Worm (Caenorhabditis elegans) whole organism, L1 larva: ENCODE data around the gene acs-18.

Source experiments
- C04F5.9 ChIP-seq: sonication (generic microtip); optimal IDR thresholded peaks from 2 replicates; lab custom pipeline; 2016; ENCODE audit warnings: missing genetic modification characterization, missing compliant biosample characterization
- C16A3.4 ChIP-seq: fragments of 150-350 bp; optimal IDR thresholded peaks from 2 replicates; lab custom pipeline; 2014; ENCODE audit warnings: missing biosample characterization, missing genetic modification characterization
- F16B12.6 ChIP-seq: fragments of 150-350 bp; optimal IDR thresholded peaks from 2 replicates; lab custom pipeline; 2014; ENCODE audit warnings: missing biosample characterization, missing genetic modification characterization
- aly-2 ChIP-seq: fragments of 150-350 bp; optimal IDR thresholded peaks from 2 replicates; lab custom pipeline; 2014; ENCODE audit warnings: missing biosample characterization, missing genetic modification characterization
- blmp-1 ChIP-seq: fragments of 150-350 bp; optimal IDR thresholded peaks from 2 replicates; lab custom pipeline; 2014; ENCODE audit warnings: missing biosample characterization, missing genetic modification characterization
- ceh-82 ChIP-seq, 3 experiments: fragments of 150-350 bp in 1 of 3; sonication (generic microtip) in 2 of 3; optimal IDR thresholded peaks; 2 replicates each; lab custom pipeline; 2014 to 2017; ENCODE audit warnings: missing biosample characterization in 3 of 3, missing genetic modification characterization in 3 of 3
- ceh-88 ChIP-seq: fragments of 200-800 bp; sonication (Bioruptor generic); IDR thresholded peaks from 2 replicates; pipeline ENCODE4 v1.3.6; 2022; ENCODE audit warnings: missing genetic modification characterization, missing compliant biosample characterization
- ceh-90 ChIP-seq: sonication (generic microtip); optimal IDR thresholded peaks from 2 replicates; lab custom pipeline; 2016; ENCODE audit warnings: missing genetic modification characterization, missing compliant biosample characterization
- ces-1 ChIP-seq: fragments of 150-350 bp; optimal IDR thresholded peaks from 2 replicates; lab custom pipeline; 2014; ENCODE audit warnings: missing biosample characterization, missing genetic modification reagents, missing genetic modification characterization
- dpl-1 ChIP-seq, 3 experiments: fragments of 150-350 bp in 2 of 3; sonication (generic microtip) in 1 of 3; optimal IDR thresholded peaks; 2 replicates each; lab custom pipeline; 2014 to 2017; ENCODE audit warnings: missing biosample characterization in 3 of 3, missing genetic modification characterization in 3 of 3, missing genetic modification reagents in 3 of 3
- dsc-1 ChIP-seq: sonication (generic microtip); optimal IDR thresholded peaks from 2 replicates; lab custom pipeline; 2016; ENCODE audit warnings: mild to moderate bottlenecking, missing genetic modification characterization, missing compliant biosample characterization
- efl-1 ChIP-seq, 4 experiments: fragments of 150-350 bp; optimal IDR thresholded peaks in 3 of 4; peaks in 1 of 4; 1 replicate in 1 of 4; 2 replicates in 3 of 4; lab custom pipeline; 2014; ENCODE audit warnings: missing biosample characterization in 2 of 4, missing genetic modification characterization in 2 of 4, missing genetic modification reagents in 2 of 4
- efl-3 ChIP-seq: fragments of 200-800 bp; sonication (Bioruptor generic); optimal IDR thresholded peaks from 2 replicates; lab custom pipeline; 2018; ENCODE audit warnings: mild to moderate bottlenecking, missing genetic modification characterization, missing compliant biosample characterization
- egl-27 ChIP-seq, 2 experiments: fragments of 150-350 bp in 1 of 2; sonication (generic microtip); optimal IDR thresholded peaks; 3 replicates each; lab custom pipeline; 2017 to 2018; ENCODE audit warnings: missing biosample characterization in 2 of 2, missing genetic modification characterization in 2 of 2, missing genetic modification reagents in 2 of 2
- elt-2 ChIP-seq: sonication (generic microtip); optimal IDR thresholded peaks from 2 replicates; lab custom pipeline; 2016; ENCODE audit warnings: missing genetic modification characterization, mild to moderate bottlenecking, inconsistent platforms, missing compliant biosample characterization, missing genetic modification reagents
- ets-5 ChIP-seq: fragments of 200-800 bp; sonication (Bioruptor generic); IDR thresholded peaks from 2 replicates; pipeline ENCODE4 v1.3.6; 2022; ENCODE audit warnings: missing genetic modification characterization, missing compliant biosample characterization
- fkh-10 ChIP-seq: sonication (generic microtip); optimal IDR thresholded peaks from 2 replicates; lab custom pipeline; 2017; ENCODE audit warnings: missing biosample characterization, missing genetic modification reagents, missing genetic modification characterization
- fkh-4 ChIP-seq: sonication (generic microtip); optimal IDR thresholded peaks from 2 replicates; lab custom pipeline; 2016; ENCODE audit warnings: missing compliant biosample characterization, missing genetic modification characterization, borderline replicate concordance
- fkh-8 ChIP-seq: sonication (generic microtip); optimal IDR thresholded peaks from 2 replicates; lab custom pipeline; 2016; ENCODE audit warnings: mild to moderate bottlenecking, missing genetic modification characterization, missing compliant biosample characterization
- fos-1 ChIP-seq: fragments of 150-350 bp; optimal IDR thresholded peaks from 2 replicates; lab custom pipeline; 2014; ENCODE audit warnings: missing biosample characterization, missing genetic modification characterization
- hlh-17 ChIP-seq: fragments of 200-800 bp; sonication (Bioruptor generic); optimal IDR thresholded peaks from 2 replicates; lab custom pipeline; 2018; ENCODE audit warnings: missing genetic modification characterization, mild to moderate bottlenecking, missing compliant biosample characterization, moderate library complexity, borderline replicate concordance
- hlh-4 ChIP-seq: sonication (generic microtip); optimal IDR thresholded peaks from 2 replicates; lab custom pipeline; 2016; ENCODE audit warnings: mild to moderate bottlenecking, missing genetic modification characterization, missing compliant biosample characterization
- hpl-2 ChIP-seq: fragments of 150-350 bp; optimal IDR thresholded peaks from 2 replicates; lab custom pipeline; 2014; ENCODE audit warnings: missing biosample characterization, missing genetic modification reagents, missing genetic modification characterization
- isw-1 ChIP-seq: fragments of 200-800 bp; sonication (Bioruptor generic); IDR thresholded peaks from 2 replicates; pipeline ENCODE4 v1.3.6; 2022; ENCODE audit warnings: missing genetic modification characterization, missing compliant biosample characterization
- lin-13 ChIP-seq: fragments of 150-350 bp; optimal IDR thresholded peaks from 2 replicates; lab custom pipeline; 2014; ENCODE audit warnings: missing biosample characterization, missing genetic modification reagents, missing genetic modification characterization
- lin-14 ChIP-seq: fragments of 200-800 bp; sonication (Bioruptor generic); optimal IDR thresholded peaks from 2 replicates; lab custom pipeline; 2018; ENCODE audit warnings: mild to moderate bottlenecking, missing genetic modification characterization, moderate library complexity, missing compliant biosample characterization
- lin-35 ChIP-seq, 2 experiments: fragments of 150-350 bp; optimal IDR thresholded peaks; 2 replicates each; lab custom pipeline; 2014; ENCODE audit warnings: missing biosample characterization in 2 of 2, missing genetic modification characterization in 2 of 2, missing genetic modification reagents in 2 of 2
- lir-3 ChIP-seq: sonication (generic microtip); optimal IDR thresholded peaks from 2 replicates; lab custom pipeline; 2016; ENCODE audit warnings: mild to moderate bottlenecking, missing genetic modification characterization, moderate library complexity, missing compliant biosample characterization; ENCODE audit not compliant: poor library complexity
- mab-9 ChIP-seq: fragments of 200-800 bp; sonication (Bioruptor generic); IDR thresholded peaks from 2 replicates; pipeline ENCODE4 v1.3.6; 2022; ENCODE audit warnings: missing genetic modification reagents, missing genetic modification characterization, missing compliant biosample characterization
- mdl-1 ChIP-seq, 2 experiments: fragments of 150-350 bp; optimal IDR thresholded peaks; 2 replicates each; lab custom pipeline; 2014 to 2017; ENCODE audit warnings: missing biosample characterization in 2 of 2, missing genetic modification characterization in 2 of 2, inconsistent platforms in 1 of 2
- mef-2 ChIP-seq: fragments of 150-350 bp; optimal IDR thresholded peaks from 2 replicates; lab custom pipeline; 2014; ENCODE audit warnings: missing biosample characterization, missing genetic modification characterization
- mep-1 ChIP-seq: fragments of 150-350 bp; optimal IDR thresholded peaks from 2 replicates; lab custom pipeline; 2014; ENCODE audit warnings: missing biosample characterization, missing genetic modification characterization
- nhr-12 ChIP-seq: sonication (generic microtip); optimal IDR thresholded peaks from 2 replicates; lab custom pipeline; 2017; ENCODE audit warnings: missing biosample characterization, missing genetic modification characterization
- nhr-20 ChIP-seq: sonication (generic microtip); optimal IDR thresholded peaks from 2 replicates; lab custom pipeline; 2016; ENCODE audit warnings: mild to moderate bottlenecking, missing genetic modification characterization, missing compliant biosample characterization
- nhr-237 ChIP-seq: fragments of 150-350 bp; optimal IDR thresholded peaks from 2 replicates; lab custom pipeline; 2014; ENCODE audit warnings: missing biosample characterization, missing genetic modification characterization
- nhr-71 ChIP-seq: sonication (generic microtip); optimal IDR thresholded peaks from 2 replicates; lab custom pipeline; 2016; ENCODE audit warnings: mild to moderate bottlenecking, missing genetic modification characterization, moderate library complexity, missing compliant biosample characterization
- nhr-76 ChIP-seq: sonication (generic microtip); optimal IDR thresholded peaks from 2 replicates; lab custom pipeline; 2017; ENCODE audit warnings: missing biosample characterization, missing genetic modification characterization
- nhr-77 ChIP-seq: fragments of 150-350 bp; optimal IDR thresholded peaks from 2 replicates; lab custom pipeline; 2014; ENCODE audit warnings: missing biosample characterization, missing genetic modification characterization
- pag-3 ChIP-seq: sonication (generic microtip); optimal IDR thresholded peaks from 2 replicates; lab custom pipeline; 2017; ENCODE audit warnings: missing genetic modification characterization, mild to moderate bottlenecking, missing compliant biosample characterization, antibody characterized with exemption, borderline replicate concordance; ENCODE audit not compliant: insufficient read depth
- pqm-1 ChIP-seq: sonication (generic microtip); optimal IDR thresholded peaks from 3 replicates; lab custom pipeline; 2017; ENCODE audit warnings: missing biosample characterization, missing genetic modification characterization
- rnt-1 ChIP-seq: sonication (generic microtip); optimal IDR thresholded peaks from 2 replicates; lab custom pipeline; 2016; ENCODE audit warnings: mild to moderate bottlenecking, missing genetic modification characterization, moderate library complexity, missing compliant biosample characterization
- snpc-4 ChIP-seq: fragments of 150-350 bp; optimal IDR thresholded peaks from 2 replicates; lab custom pipeline; 2014; ENCODE audit warnings: missing biosample characterization, missing genetic modification characterization
- snu-23 ChIP-seq: sonication (generic microtip); optimal IDR thresholded peaks from 2 replicates; lab custom pipeline; 2016; ENCODE audit warnings: missing genetic modification characterization, missing compliant biosample characterization
- sox-4 ChIP-seq: sonication (generic microtip); optimal IDR thresholded peaks from 2 replicates; lab custom pipeline; 2016; ENCODE audit warnings: missing genetic modification characterization, missing compliant biosample characterization
- tbx-2 ChIP-seq: sonication (generic microtip); optimal IDR thresholded peaks from 2 replicates; lab custom pipeline; 2016; ENCODE audit warnings: missing genetic modification characterization, missing compliant biosample characterization
- tlp-1 ChIP-seq: fragments of 150-350 bp; optimal IDR thresholded peaks from 2 replicates; lab custom pipeline; 2014; ENCODE audit warnings: missing biosample characterization, missing genetic modification characterization
- unc-130 ChIP-seq: fragments of 150-350 bp; optimal IDR thresholded peaks from 2 replicates; lab custom pipeline; 2017; ENCODE audit warnings: missing biosample characterization, missing genetic modification characterization, inconsistent platforms
- unc-30 ChIP-seq: sonication (generic microtip); optimal IDR thresholded peaks from 2 replicates; lab custom pipeline; 2017; ENCODE audit warnings: missing biosample characterization, missing genetic modification characterization
- vab-15 ChIP-seq: sonication (generic microtip); optimal IDR thresholded peaks from 2 replicates; lab custom pipeline; 2017; ENCODE audit warnings: missing genotype, mild to moderate bottlenecking, missing genetic modification characterization, missing compliant biosample characterization
- ztf-4 ChIP-seq: fragments of 150-350 bp; optimal IDR thresholded peaks from 2 replicates; lab custom pipeline; 2014; ENCODE audit warnings: missing biosample characterization, missing genetic modification characterization

acs-18 gene

DNA sequence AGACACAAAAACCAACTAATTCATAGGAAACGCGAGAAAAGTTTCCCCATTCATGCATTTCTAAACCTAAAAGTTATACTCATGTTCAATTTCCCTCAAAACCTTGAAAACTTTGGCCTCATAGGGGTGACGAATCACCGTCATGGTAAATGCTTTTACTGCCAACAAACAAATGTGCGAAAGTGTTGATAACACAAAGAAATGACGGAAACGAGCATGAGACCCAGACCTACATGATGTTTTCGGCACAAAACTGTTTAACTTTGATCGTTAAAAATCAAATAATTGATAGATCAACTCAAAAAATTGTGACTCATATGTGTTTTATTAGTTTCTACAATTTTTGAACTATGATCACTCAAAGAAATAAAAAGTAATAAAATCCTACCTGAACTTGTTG lies 18.4 kb upstream of the acs-18 start:
- no peak for TF ChIP-seq nhr-20
- peak in 1 of 2 experiments; percentile 17 for TF ChIP-seq mdl-1 (tag; optimal IDR thresholded peaks at IDR 0.05; lab: Kevin White, UChicago)
- peak in 1 of 2 experiments; percentile 26 for TF ChIP-seq lin-35 (GFP tag; optimal IDR thresholded peaks at IDR 0.05; lab: Kevin White, UChicago)
- TF ChIP-seq lin-14: peak; percentile 45
- no peak for TF ChIP-seq vab-15 (tag; lab: Kevin White, UChicago)
- TF ChIP-seq elt-2: peak; percentile 71
- no peak for TF ChIP-seq hpl-2 (GFP tag; lab: Kevin White, UChicago)
- no peak for TF ChIP-seq nhr-71 (tag; lab: Kevin White, UChicago)
- peak; percentile 29 for TF ChIP-seq nhr-77 (tag; lab: Kevin White, UChicago)
- TF ChIP-seq unc-30 (tag; lab: Kevin White, UChicago): no peak
- peak; percentile 32 for TF ChIP-seq fkh-8 (tag; lab: Kevin White, UChicago)
- no peak for TF ChIP-seq efl-1 (optimal IDR thresholded peaks at IDR 0.05; lab: Kevin White, UChicago)
- peak in 1 of 2 experiments; percentile 22 for TF ChIP-seq efl-1 (GFP tag; optimal IDR thresholded peaks at IDR 0.05 in 1 of 2; lab: Kevin White, UChicago)
- TF ChIP-seq hlh-4 (tag; lab: Kevin White, UChicago): no peak

DNA sequence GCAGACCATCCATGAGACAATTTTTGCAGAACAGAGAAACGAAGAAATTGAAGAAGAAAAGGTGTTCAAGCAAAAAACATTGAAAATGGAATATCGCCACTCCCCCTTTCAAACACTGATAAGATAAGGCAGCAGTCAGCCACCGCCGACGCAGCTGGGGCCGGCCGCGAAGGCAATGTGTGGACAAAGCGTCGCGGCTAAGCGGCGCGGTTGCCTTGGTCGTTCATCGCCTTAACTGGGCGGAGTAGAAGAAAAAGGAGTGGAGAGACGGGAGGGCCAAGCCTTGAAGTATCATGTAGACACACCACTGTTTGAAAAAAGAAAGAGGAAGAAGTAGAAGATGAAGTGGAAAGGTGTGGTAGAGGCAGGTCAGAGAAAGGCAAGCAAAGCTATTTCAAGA lies 17.5 kb upstream of the acs-18 start:
- TF ChIP-seq rnt-1 (tag; lab: Kevin White, UChicago): no peak
- TF ChIP-seq fkh-10 (GFP tag; lab: Kevin White, UChicago): peak; percentile 15
- no peak for TF ChIP-seq nhr-237
- TF ChIP-seq tlp-1: no peak
- TF ChIP-seq pqm-1 (tag; lab: Kevin White, UChicago): no peak
- TF ChIP-seq mep-1 (tag; lab: Kevin White, UChicago): no peak
- TF ChIP-seq ceh-90 (tag; lab: Kevin White, UChicago): no peak
- no peak for TF ChIP-seq hlh-17 (GFP tag; lab: Kevin White, UChicago)
- no peak for TF ChIP-seq dpl-1 (GFP tag; optimal IDR thresholded peaks at IDR 0.05; lab: Kevin White, UChicago)
- TF ChIP-seq egl-27 (tag; optimal IDR thresholded peaks at IDR 0.05; lab: Kevin White, UChicago): no peak
- no peak for TF ChIP-seq isw-1
- TF ChIP-seq ztf-4 (tag; lab: Kevin White, UChicago): no peak
- TF ChIP-seq ceh-82 (tag; optimal IDR thresholded peaks at IDR 0.05; lab: Kevin White, UChicago): peak in 1 of 3 experiments; percentile 25
- no peak for TF ChIP-seq mab-9 (GFP tag; lab: Robert Waterston, UW)
- no peak for TF ChIP-seq sox-4 (tag; lab: Kevin White, UChicago)
- TF ChIP-seq hpl-2 (GFP tag; lab: Kevin White, UChicago): no peak
- TF ChIP-seq pag-3: no peak
- no peak for TF ChIP-seq mdl-1 (tag; optimal IDR thresholded peaks at IDR 0.05; lab: Kevin White, UChicago)
- no peak for TF ChIP-seq fkh-4 (tag; lab: Kevin White, UChicago)
- TF ChIP-seq tbx-2: no peak
- no peak for TF ChIP-seq ceh-88 (GFP tag; lab: Robert Waterston, UW)
- TF ChIP-seq nhr-76 (tag; lab: Kevin White, UChicago): no peak
- TF ChIP-seq lin-13 (GFP tag; lab: Kevin White, UChicago): no peak
- TF ChIP-seq snpc-4: no peak
- no peak for TF ChIP-seq fos-1
- peak; percentile 71 for TF ChIP-seq blmp-1
- TF ChIP-seq C16A3.4: no peak
- no peak for TF ChIP-seq ces-1 (GFP tag; lab: Kevin White, UChicago)
- TF ChIP-seq dsc-1 (tag; lab: Kevin White, UChicago): peak; percentile 12
- peak; percentile 58 for TF ChIP-seq elt-2
- TF ChIP-seq C04F5.9 (tag; lab: Kevin White, UChicago): no peak
- no peak for TF ChIP-seq efl-1 (optimal IDR thresholded peaks at IDR 0.05; lab: Kevin White, UChicago)
- peak in 1 of 2 experiments; percentile 37 for TF ChIP-seq efl-1 (GFP tag; optimal IDR thresholded peaks at IDR 0.05 in 1 of 2; lab: Kevin White, UChicago)
- no peak for TF ChIP-seq nhr-12
- peak; percentile 13 for TF ChIP-seq nhr-77 (tag; lab: Kevin White, UChicago)
- no peak for TF ChIP-seq lir-3 (tag; lab: Kevin White, UChicago)
- no peak for TF ChIP-seq efl-3 (GFP tag; lab: Kevin White, UChicago)
- TF ChIP-seq aly-2 (tag; lab: Kevin White, UChicago): no peak
- no peak for TF ChIP-seq mef-2 (tag; lab: Kevin White, UChicago)
- TF ChIP-seq ets-5 (GFP tag; lab: Robert Waterston, UW): no peak
- TF ChIP-seq snu-23 (GFP tag; lab: Kevin White, UChicago): peak; percentile 13
- TF ChIP-seq nhr-20: peak; percentile 33
- no peak for TF ChIP-seq F16B12.6
- TF ChIP-seq fkh-8 (tag; lab: Kevin White, UChicago): peak; percentile 53
- no peak for TF ChIP-seq unc-130
